Worm (Caenorhabditis elegans) whole organism, L4 larva: ENCODE results near the gene W06A7.2.

ENCODE experiments used
- ZK546.5 ChIP-seq, 2 experiments: sonication (generic microtip); optimal IDR thresholded peaks; 2 replicates each; lab custom pipeline; 2017; ENCODE audit warnings: missing biosample characterization in 2 of 2, missing genetic modification characterization in 2 of 2
- ceh-82 ChIP-seq: sonication (generic microtip); optimal IDR thresholded peaks from 2 replicates; lab custom pipeline; 2017; ENCODE audit warnings: missing biosample characterization, missing genetic modification characterization
- lin-13 ChIP-seq: fragments of 150-350 bp; optimal IDR thresholded peaks from 2 replicates; lab custom pipeline; 2014; ENCODE audit warnings: missing biosample characterization, missing genetic modification reagents, missing genetic modification characterization
- lin-15B ChIP-seq: fragments of 150-350 bp; sonication (generic microtip); optimal IDR thresholded peaks from 3 replicates; lab custom pipeline; 2014; ENCODE audit warnings: missing biosample characterization, missing genetic modification characterization
- mdl-1 ChIP-seq, 2 experiments: fragments of 150-350 bp in 1 of 2; sonication (generic microtip) in 1 of 2; optimal IDR thresholded peaks; 2 replicates each; lab custom pipeline; 2014 to 2017; ENCODE audit warnings: missing biosample characterization in 2 of 2, missing genetic modification characterization in 2 of 2
- pha-4 ChIP-seq, 2 experiments: fragments of 150-350 bp in 1 of 2; fragments of 200-800 bp in 1 of 2; sonication (Bioruptor generic) in 1 of 2; IDR thresholded peaks in 1 of 2; optimal IDR thresholded peaks in 1 of 2; 2 replicates each; pipeline versions ENCODE4 v1.3.6 to Lab custom; 2014 to 2022; ENCODE audit warnings: missing genetic modification characterization in 2 of 2, missing genetic modification reagents in 2 of 2, missing biosample characterization in 1 of 2, missing compliant biosample characterization in 1 of 2

DNA sequence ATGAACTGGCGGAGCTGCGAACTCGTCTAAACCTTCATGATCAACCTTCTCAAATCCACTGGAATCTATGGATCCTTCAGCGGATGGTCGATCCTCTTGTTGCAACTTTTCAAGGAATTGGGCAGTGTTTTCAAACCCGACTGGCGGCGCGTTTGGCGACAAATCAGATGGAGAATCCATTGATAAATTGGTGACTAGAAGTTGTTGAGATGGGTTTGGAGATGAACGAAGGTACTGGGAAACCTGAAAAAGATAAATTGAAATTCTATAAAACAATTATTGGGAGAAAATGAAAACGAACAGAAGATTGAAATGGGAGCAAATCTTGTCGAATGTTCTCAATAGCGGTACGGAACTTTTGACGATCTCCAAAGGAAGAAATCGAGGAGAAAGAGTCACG is 16.5 kb downstream of the W06A7.2 start:
- TF ChIP-seq lin-15B (tag; lab: Kevin White, UChicago) (no peak), lin-13 (GFP tag; lab: Kevin White, UChicago) (no peak), pha-4 (GFP tag; IDR thresholded peaks at IDR 0.05; lab: Robert Waterston, UW) (no peak), pha-4 (tag; optimal IDR thresholded peaks at IDR 0.05; lab: Kevin White, UChicago) (no peak), ZK546.5 (tag; optimal IDR thresholded peaks at IDR 0.05; lab: Kevin White, UChicago) (no peak), ceh-82 (tag; lab: Kevin White, UChicago) (no peak), mdl-1 (tag; optimal IDR thresholded peaks at IDR 0.05; lab: Kevin White, UChicago) (no peak)
